Worm (Caenorhabditis elegans) whole organism, mixed stage, embryonic: ENCODE measurements around the gene T05B9.2.

Source experiments
- bed-3 ChIP-seq: fragments of 200-800 bp; sonication (Bioruptor generic); optimal IDR thresholded peaks from 3 replicates; lab custom pipeline; 2018; ENCODE audit warnings: mild to moderate bottlenecking, missing genetic modification characterization, moderate library complexity, missing compliant biosample characterization
- blmp-1 ChIP-seq: fragments of 150-350 bp; optimal IDR thresholded peaks from 2 replicates; lab custom pipeline; 2014; ENCODE audit warnings: missing biosample characterization, missing genetic modification characterization
- cnd-1 ChIP-seq: fragments of 200-800 bp; sonication (Bioruptor generic); optimal IDR thresholded peaks from 2 replicates; lab custom pipeline; 2018; ENCODE audit warnings: mild to moderate bottlenecking, missing genetic modification characterization, missing compliant biosample characterization
- flh-1 ChIP-seq: fragments of 200-800 bp; sonication (Bioruptor generic); optimal IDR thresholded peaks from 2 replicates; lab custom pipeline; 2018; ENCODE audit warnings: mild to moderate bottlenecking, missing genetic modification characterization, moderate library complexity, missing compliant biosample characterization
- lsy-2 ChIP-seq: fragments of 150-350 bp; optimal IDR thresholded peaks from 2 replicates; lab custom pipeline; 2014; ENCODE audit warnings: missing biosample characterization, missing genetic modification characterization
- mep-1 ChIP-seq: fragments of 150-350 bp; optimal IDR thresholded peaks from 2 replicates; lab custom pipeline; 2017; ENCODE audit warnings: missing biosample characterization, missing genetic modification reagents, missing genetic modification characterization, inconsistent platforms
- nhr-12 ChIP-seq: fragments of 150-350 bp; optimal IDR thresholded peaks from 2 replicates; lab custom pipeline; 2014; ENCODE audit warnings: missing biosample characterization, missing genetic modification characterization
- nhr-2 ChIP-seq: fragments of 150-350 bp; optimal IDR thresholded peaks from 2 replicates; lab custom pipeline; 2014; ENCODE audit warnings: missing biosample characterization, missing genetic modification characterization
- nhr-237 ChIP-seq: fragments of 150-350 bp; optimal IDR thresholded peaks from 2 replicates; lab custom pipeline; 2014; ENCODE audit warnings: missing biosample characterization, missing genetic modification characterization
- sptf-1 ChIP-seq: sonication (generic microtip); optimal IDR thresholded peaks from 2 replicates; lab custom pipeline; 2017; ENCODE audit warnings: mild to moderate bottlenecking, missing genetic modification characterization, moderate library complexity, missing compliant biosample characterization
- tbx-8 ChIP-seq: fragments of 200-800 bp; sonication (Bioruptor generic); optimal IDR thresholded peaks from 2 replicates; lab custom pipeline; 2018; ENCODE audit warnings: mild to moderate bottlenecking, missing genetic modification characterization, moderate library complexity, missing compliant biosample characterization
- unc-120 ChIP-seq: sonication (generic microtip); optimal IDR thresholded peaks from 2 replicates; lab custom pipeline; 2017; ENCODE audit warnings: missing genetic modification characterization, missing compliant biosample characterization; ENCODE audit not compliant: poor library complexity, severe bottlenecking
- unc-62 ChIP-seq: fragments of 150-350 bp; optimal IDR thresholded peaks from 2 replicates; lab custom pipeline; 2014; ENCODE audit warnings: missing biosample characterization, missing genetic modification reagents, missing genetic modification characterization
- zip-8 ChIP-seq: fragments of 150-350 bp; optimal IDR thresholded peaks from 2 replicates; lab custom pipeline; 2014; ENCODE audit warnings: missing biosample characterization, missing genetic modification characterization

Gene T05B9.2

ce11 chrII:11307953-11308352, 52.3 kb downstream of the T05B9.2 start:
- TF ChIP-seq nhr-12 (tag; lab: Kevin White, UChicago) (no peak), blmp-1 (tag; lab: Kevin White, UChicago) (no peak), mep-1 (no peak), tbx-8 (no peak), sptf-1 (no peak), nhr-2 (tag; lab: Kevin White, UChicago) (no peak), zip-8 (no peak), lsy-2 (tag; lab: Kevin White, UChicago) (no peak), unc-62 (GFP tag; lab: Kevin White, UChicago) (peak; percentile 5), bed-3 (GFP tag; lab: Kevin White, UChicago) (no peak), nhr-237 (tag; lab: Kevin White, UChicago) (no peak), unc-120 (peak; percentile 23), flh-1 (no peak), cnd-1 (tag; lab: Kevin White, UChicago) (no peak)
